Worm (Caenorhabditis elegans) whole organism, L2 larva: Measurements from ENCODE around the gene T21B4.3.

ENCODE experiments used
- R02D3.7 ChIP-seq: fragments of 150-350 bp; optimal IDR thresholded peaks from 2 replicates; lab custom pipeline; 2014; ENCODE audit warnings: missing biosample characterization, missing genetic modification characterization
- ZK546.5 ChIP-seq: sonication (generic microtip); optimal IDR thresholded peaks from 2 replicates; lab custom pipeline; 2017; ENCODE audit warnings: missing biosample characterization, missing genetic modification characterization
- blmp-1 ChIP-seq: sonication (generic microtip); optimal IDR thresholded peaks from 2 replicates; lab custom pipeline; 2017; ENCODE audit warnings: missing genetic modification characterization, mild to moderate bottlenecking, missing compliant biosample characterization, antibody characterized with exemption, moderate library complexity; ENCODE audit not compliant: insufficient read depth
- ceh-82 ChIP-seq: fragments of 150-350 bp; optimal IDR thresholded peaks from 2 replicates; lab custom pipeline; 2014; ENCODE audit warnings: missing biosample characterization, missing genetic modification characterization
- crh-2 ChIP-seq: sonication (generic microtip); optimal IDR thresholded peaks from 2 replicates; lab custom pipeline; 2017; ENCODE audit warnings: missing biosample characterization, missing genetic modification characterization
- dmd-4 ChIP-seq: sonication (generic microtip); optimal IDR thresholded peaks from 2 replicates; lab custom pipeline; 2017; ENCODE audit warnings: missing biosample characterization, missing genetic modification characterization
- egl-27 ChIP-seq: sonication (generic microtip); optimal IDR thresholded peaks from 3 replicates; lab custom pipeline; 2017; ENCODE audit warnings: missing biosample characterization, missing genetic modification reagents, missing genetic modification characterization
- elt-1 ChIP-seq: fragments of 150-350 bp; optimal IDR thresholded peaks from 2 replicates; lab custom pipeline; 2014; ENCODE audit warnings: missing biosample characterization, missing genetic modification characterization
- elt-3 ChIP-seq: sonication (generic microtip); optimal IDR thresholded peaks from 2 replicates; lab custom pipeline; 2017; ENCODE audit warnings: missing biosample characterization, missing genetic modification characterization
- fos-1 ChIP-seq: fragments of 150-350 bp; optimal IDR thresholded peaks from 2 replicates; lab custom pipeline; 2014; ENCODE audit warnings: missing biosample characterization, missing genetic modification characterization
- gmeb-1 ChIP-seq: fragments of 150-350 bp; optimal IDR thresholded peaks from 2 replicates; lab custom pipeline; 2014; ENCODE audit warnings: missing biosample characterization, missing genetic modification characterization
- lin-39 ChIP-seq: fragments of 150-350 bp; optimal IDR thresholded peaks from 2 replicates; lab custom pipeline; 2014; ENCODE audit warnings: missing biosample characterization, missing genetic modification reagents, missing genetic modification characterization
- lsy-2 ChIP-seq, 2 experiments: fragments of 150-350 bp in 1 of 2; sonication (generic microtip) in 1 of 2; optimal IDR thresholded peaks; 2 replicates each; lab custom pipeline; 2014 to 2017; ENCODE audit warnings: missing biosample characterization in 2 of 2, missing genetic modification characterization in 2 of 2
- mab-5 ChIP-seq: fragments of 150-350 bp; optimal IDR thresholded peaks from 2 replicates; lab custom pipeline; 2014; ENCODE audit warnings: missing biosample characterization, missing genetic modification characterization
- mbf-1 ChIP-seq: sonication (generic microtip); optimal IDR thresholded peaks from 2 replicates; lab custom pipeline; 2017; ENCODE audit warnings: missing biosample characterization, missing genetic modification characterization
- mdl-1 ChIP-seq, 2 experiments: fragments of 150-350 bp in 1 of 2; sonication (generic microtip) in 1 of 2; optimal IDR thresholded peaks; 2 replicates each; lab custom pipeline; 2017; ENCODE audit warnings: missing biosample characterization in 2 of 2, missing genetic modification characterization in 2 of 2
- nhr-10 ChIP-seq: sonication (generic microtip); optimal IDR thresholded peaks from 2 replicates; lab custom pipeline; 2017; ENCODE audit warnings: missing biosample characterization, missing genetic modification characterization
- nhr-11 ChIP-seq: fragments of 150-350 bp; optimal IDR thresholded peaks from 2 replicates; lab custom pipeline; 2014; ENCODE audit warnings: missing biosample characterization, missing genetic modification characterization
- nhr-12 ChIP-seq: fragments of 150-350 bp; optimal IDR thresholded peaks from 2 replicates; lab custom pipeline; 2014; ENCODE audit warnings: missing biosample characterization, missing genetic modification characterization
- nhr-129 ChIP-seq: fragments of 150-350 bp; optimal IDR thresholded peaks from 2 replicates; lab custom pipeline; 2014; ENCODE audit warnings: missing biosample characterization, missing genetic modification characterization
- nhr-21 ChIP-seq: fragments of 150-350 bp; optimal IDR thresholded peaks from 2 replicates; lab custom pipeline; 2014; ENCODE audit warnings: missing biosample characterization, missing genetic modification characterization
- nhr-23 ChIP-seq: fragments of 150-350 bp; optimal IDR thresholded peaks from 2 replicates; lab custom pipeline; 2014; ENCODE audit warnings: missing biosample characterization, missing genetic modification reagents, missing genetic modification characterization
- nhr-237 ChIP-seq: fragments of 150-350 bp; optimal IDR thresholded peaks from 2 replicates; lab custom pipeline; 2014; ENCODE audit warnings: missing biosample characterization, missing genetic modification characterization
- nhr-25 ChIP-seq: fragments of 150-350 bp; sonication (generic microtip); optimal IDR thresholded peaks from 3 replicates; lab custom pipeline; 2014; ENCODE audit warnings: missing biosample characterization, missing genetic modification characterization
- nhr-6 ChIP-seq: fragments of 150-350 bp; optimal IDR thresholded peaks from 2 replicates; lab custom pipeline; 2014; ENCODE audit warnings: missing biosample characterization, missing genetic modification characterization
- sem-4 ChIP-seq: fragments of 150-350 bp; optimal IDR thresholded peaks from 2 replicates; lab custom pipeline; 2014; ENCODE audit warnings: missing biosample characterization, missing genetic modification reagents, missing genetic modification characterization
- skn-1 ChIP-seq: sonication (generic microtip); optimal IDR thresholded peaks from 2 replicates; lab custom pipeline; 2017; ENCODE audit warnings: missing biosample characterization, missing genetic modification characterization
- sma-3 ChIP-seq: sonication (generic microtip); optimal IDR thresholded peaks from 2 replicates; lab custom pipeline; 2016; ENCODE audit warnings: missing genetic modification reagents, missing genetic modification characterization, missing compliant biosample characterization
- sma-9 ChIP-seq, 2 experiments: fragments of 150-350 bp in 1 of 2; sonication (generic microtip) in 1 of 2; optimal IDR thresholded peaks; 2 replicates each; lab custom pipeline; 2014 to 2016; ENCODE audit warnings: missing genetic modification characterization in 2 of 2, mild to moderate bottlenecking in 1 of 2, missing biosample characterization in 1 of 2, missing compliant biosample characterization in 1 of 2, missing genetic modification reagents in 1 of 2, moderate library complexity in 1 of 2
- snpc-4 ChIP-seq: fragments of 150-350 bp; optimal IDR thresholded peaks from 2 replicates; lab custom pipeline; 2014; ENCODE audit warnings: missing biosample characterization, missing genetic modification characterization
- unc-39 ChIP-seq: fragments of 150-350 bp; optimal IDR thresholded peaks from 2 replicates; lab custom pipeline; 2014; ENCODE audit warnings: missing biosample characterization, missing genetic modification characterization
- unc-55 ChIP-seq: fragments of 150-350 bp; sonication (generic microtip); optimal IDR thresholded peaks from 3 replicates; lab custom pipeline; 2014; ENCODE audit warnings: missing biosample characterization, missing genetic modification reagents, missing genetic modification characterization
- zag-1 ChIP-seq: fragments of 150-350 bp; optimal IDR thresholded peaks from 2 replicates; lab custom pipeline; 2014; ENCODE audit warnings: missing biosample characterization, missing genetic modification characterization
- ztf-1 ChIP-seq: fragments of 200-800 bp; sonication (Bioruptor generic); conservative IDR thresholded peaks from 2 replicates; pipeline ENCODE4 v1.3.6; 2022; ENCODE audit warnings: missing genetic modification characterization, missing compliant biosample characterization
- ztf-11 ChIP-seq: sonication (generic microtip); optimal IDR thresholded peaks from 2 replicates; lab custom pipeline; 2017; ENCODE audit warnings: missing biosample characterization, missing genetic modification characterization

The T21B4.3 gene

DNA sequence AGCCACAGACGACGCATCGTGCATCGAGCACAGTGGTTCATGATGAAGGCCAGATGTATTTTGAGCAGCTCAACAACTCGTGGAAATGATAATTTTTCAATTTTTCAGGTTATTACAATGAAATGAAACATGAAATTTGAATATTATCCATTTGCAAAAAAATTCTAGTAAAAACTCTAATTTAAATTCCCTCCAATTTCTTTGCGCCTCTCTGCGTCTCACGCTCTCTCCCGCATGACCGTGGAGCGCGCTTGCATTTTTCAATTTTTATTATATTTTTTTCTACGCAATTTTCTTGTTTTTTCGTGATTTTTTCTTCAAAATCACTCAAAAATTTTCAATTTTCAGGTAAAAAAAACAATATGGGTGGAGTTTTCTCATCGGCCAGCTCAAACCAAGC is 37.5 kb downstream of the T21B4.3 start, which contains the start of gene tag-281 (continued):
- TF ChIP-seq lin-39: no peak
- TF ChIP-seq blmp-1 (tag; lab: Kevin White, UChicago): no peak
- TF ChIP-seq mab-5 (tag; lab: Kevin White, UChicago): peak; percentile 68
- TF ChIP-seq nhr-21 (tag; lab: Kevin White, UChicago): peak; percentile 72
- peak; percentile 7 for TF ChIP-seq zag-1 (tag; lab: Kevin White, UChicago)
- TF ChIP-seq snpc-4: peak; percentile 85
- TF ChIP-seq ZK546.5 (tag; lab: Kevin White, UChicago): peak; percentile 47
- TF ChIP-seq sem-4 (tag; lab: Kevin White, UChicago): peak; percentile 58
- no peak for TF ChIP-seq skn-1 (tag; lab: Kevin White, UChicago)
- no peak for TF ChIP-seq mbf-1 (tag; lab: Kevin White, UChicago)
- peak; percentile 93 for TF ChIP-seq unc-55
- no peak for TF ChIP-seq fos-1

DNA sequence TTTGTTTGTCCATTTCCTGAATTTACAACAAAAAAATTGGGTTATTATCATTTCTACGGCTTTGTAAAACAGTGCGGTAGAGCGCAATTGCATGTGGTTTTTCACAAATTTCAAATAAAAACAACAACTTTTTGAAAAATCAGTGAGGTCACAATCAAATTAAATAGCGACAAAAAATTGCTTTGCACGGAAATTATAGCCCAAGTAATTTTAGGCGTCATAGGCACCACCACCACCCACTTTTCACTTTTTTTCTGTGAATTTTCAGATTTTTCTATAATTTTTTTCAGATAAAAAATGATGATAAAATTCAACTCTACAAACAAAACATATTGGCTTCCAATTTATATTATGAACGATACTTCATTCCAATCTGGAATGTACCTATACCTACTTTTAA is 39.6 kb downstream of the T21B4.3 start, which contains the start of gene sre-38:
sre-38 (plus strand) TSS at position 301 of the 400 bp plus-strand sequence.
- TF ChIP-seq R02D3.7 (no peak), gmeb-1 (tag; lab: Kevin White, UChicago) (no peak), snpc-4 (no peak), nhr-12 (tag; lab: Kevin White, UChicago) (no peak), nhr-23 (tag; lab: Kevin White, UChicago) (no peak), ztf-11 (tag; lab: Kevin White, UChicago) (no peak), lin-39 (no peak), nhr-10 (tag; lab: Kevin White, UChicago) (no peak), egl-27 (tag; lab: Kevin White, UChicago) (no peak), crh-2 (tag; lab: Kevin White, UChicago) (no peak), nhr-237 (tag; lab: Kevin White, UChicago) (no peak), ceh-82 (no peak), ZK546.5 (tag; lab: Kevin White, UChicago) (no peak), blmp-1 (tag; lab: Kevin White, UChicago) (no peak), zag-1 (tag; lab: Kevin White, UChicago) (no peak), sma-3 (GFP tag; lab: Kevin White, UChicago) (no peak), mbf-1 (tag; lab: Kevin White, UChicago) (no peak), nhr-25 (tag; lab: Kevin White, UChicago) (no peak)

DNA sequence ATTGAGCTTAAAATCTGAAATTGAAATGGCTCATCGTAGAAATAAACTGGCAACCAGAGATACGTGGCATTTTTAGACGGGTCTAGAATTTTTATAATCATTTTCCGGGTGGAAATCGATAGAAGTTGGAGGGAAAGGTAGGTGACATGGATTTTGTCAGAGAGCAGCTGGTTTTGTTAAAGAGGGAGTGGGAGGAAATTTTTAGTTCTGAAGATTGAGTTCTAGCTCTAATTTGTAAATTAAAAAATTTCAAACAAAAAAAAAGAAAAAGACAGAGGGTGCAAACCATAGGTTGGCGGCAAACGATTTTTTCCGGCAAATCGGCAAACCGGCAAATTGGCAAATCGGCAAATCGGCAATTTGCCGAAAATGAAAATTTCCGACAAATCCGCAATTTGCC is 40.2 kb downstream of the T21B4.3 start, which contains the start of gene sre-32:
sre-32 (minus strand) TSS at position 101 of the 400 bp plus-strand sequence.
- TF ChIP-seq nhr-6 (tag; lab: Kevin White, UChicago) (no peak), nhr-129 (no peak), dmd-4 (no peak), nhr-23 (tag; lab: Kevin White, UChicago) (no peak), mdl-1 (tag; optimal IDR thresholded peaks at IDR 0.05; lab: Kevin White, UChicago) (no peak), nhr-11 (tag; lab: Kevin White, UChicago) (no peak), elt-3 (tag; lab: Kevin White, UChicago) (no peak)
- TF ChIP-seq, all 48 proteins: peak for 0

DNA sequence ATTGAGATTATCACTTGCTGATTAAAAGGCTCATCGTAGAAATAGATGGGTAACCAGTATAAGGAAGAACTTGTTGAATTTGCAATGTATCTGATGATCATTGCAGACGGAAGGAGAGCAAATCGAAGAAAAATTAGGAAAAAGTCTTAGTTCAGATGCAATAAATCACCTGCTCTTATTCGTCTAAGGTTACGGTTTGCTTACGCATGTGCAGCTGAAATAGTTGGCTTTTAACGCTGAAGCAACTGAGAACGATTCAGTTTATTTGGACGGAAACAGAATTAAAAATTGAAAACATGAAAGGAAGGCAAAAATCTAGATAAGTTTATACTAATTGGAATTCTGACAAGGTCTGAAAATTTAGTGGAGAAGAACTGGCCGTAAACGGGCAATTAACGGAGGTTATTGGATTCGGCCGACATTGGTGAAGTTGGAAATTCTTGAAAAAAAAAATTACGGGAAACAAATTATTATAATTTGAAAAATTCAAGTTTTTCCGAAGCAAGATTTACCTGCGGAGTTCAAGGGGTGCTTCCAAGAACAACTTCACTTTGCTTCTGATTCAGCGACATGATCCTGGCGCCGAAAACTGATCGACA is 44.0 kb downstream of the T21B4.3 start, which contains the start of the genes sre-35 and sre-33:
sre-35 (minus strand) TSS at position 101 of the 599 bp plus-strand sequence.
sre-33 (plus strand) TSS at position 549 of the 599 bp plus-strand sequence.
- TF ChIP-seq dmd-4 (no peak), skn-1 (tag; lab: Kevin White, UChicago) (no peak), nhr-25 (tag; lab: Kevin White, UChicago) (no peak), nhr-237 (tag; lab: Kevin White, UChicago) (no peak), lsy-2 (tag; optimal IDR thresholded peaks at IDR 0.05; lab: Kevin White, UChicago) (no peak), sma-9 (GFP tag; optimal IDR thresholded peaks at IDR 0.05; lab: Kevin White, UChicago) (no peak), sma-9 (tag; optimal IDR thresholded peaks at IDR 0.05; lab: Kevin White, UChicago) (no peak), snpc-4 (no peak), nhr-12 (tag; lab: Kevin White, UChicago) (no peak), zag-1 (tag; lab: Kevin White, UChicago) (no peak), fos-1 (no peak), crh-2 (tag; lab: Kevin White, UChicago) (no peak), sma-3 (GFP tag; lab: Kevin White, UChicago) (no peak), elt-1 (tag; lab: Kevin White, UChicago) (no peak), unc-39 (tag; lab: Kevin White, UChicago) (no peak), ztf-11 (tag; lab: Kevin White, UChicago) (no peak), ztf-1 (GFP tag; lab: Robert Waterston, UW) (no peak)
